Fruit fly (Drosophila melanogaster): ENCODE measurements around the gene Ino80.

The Ino80 gene

dm6 chr3R:19411371-19411770 is 8.4 kb upstream of the Ino80 start:
- TF ChIP-seq Jra (GFP tag; optimal IDR thresholded peaks at IDR 0.05) (no peak), rgr (GFP tag; optimal IDR thresholded peaks at IDR 0.05) (no peak), Vsx2 (GFP tag; optimal IDR thresholded peaks at IDR 0.05; ENCODE audit: partially characterized antibody) (no peak), lola (GFP tag; optimal IDR thresholded peaks at IDR 0.05) (no peak), CG9705 (GFP tag; optimal IDR thresholded peaks at IDR 0.05) (no peak), tai (GFP tag; optimal IDR thresholded peaks at IDR 0.05) (no peak), Dif (GFP tag; optimal IDR thresholded peaks at IDR 0.05; ENCODE audit: partially characterized antibody) (no peak), foxo (GFP tag; optimal IDR thresholded peaks at IDR 0.05) (no peak), psq (GFP tag; optimal IDR thresholded peaks at IDR 0.05) (no peak), Mio (GFP tag; optimal IDR thresholded peaks at IDR 0.05) (no peak), CrebA (GFP tag; optimal IDR thresholded peaks at IDR 0.05; ENCODE audit: borderline replicate concordance) (no peak), dsf (GFP tag; optimal IDR thresholded peaks at IDR 0.05; ENCODE audit: borderline replicate concordance) (no peak), sage (GFP tag; optimal IDR thresholded peaks at IDR 0.05) (no peak)

dm6 chr3R:19408573-19408972 is 5.6 kb upstream of the Ino80 start, which contains the start of gene CG11626:
Gene CG11626 (plus strand): TSS chr3R:19408873.
- TF ChIP-seq Dfd (GFP tag; optimal IDR thresholded peaks at IDR 0.05) (no peak), woc (GFP tag; optimal IDR thresholded peaks at IDR 0.05) (no peak), jim (GFP tag; optimal IDR thresholded peaks at IDR 0.05) (no peak), h (GFP tag; optimal IDR thresholded peaks at IDR 0.05) (no peak), Hr78 (GFP tag; optimal IDR thresholded peaks at IDR 0.05) (no peak), CG32264 (GFP tag; optimal IDR thresholded peaks at IDR 0.05) (no peak)

dm6 chr3R:19406852-19407251 is 3.9 kb upstream of the Ino80 start:
- no peak for TF ChIP-seq CrebA (GFP tag; optimal IDR thresholded peaks at IDR 0.05; ENCODE audit: borderline replicate concordance)
- TF ChIP-seq brk (GFP tag; optimal IDR thresholded peaks at IDR 0.05): no peak
- TF ChIP-seq GATAd (GFP tag; optimal IDR thresholded peaks at IDR 0.05): no peak
- no peak for TF ChIP-seq fru (GFP tag; optimal IDR thresholded peaks at IDR 0.05)
- TF ChIP-seq tai (GFP tag; optimal IDR thresholded peaks at IDR 0.05): no peak
- no peak for TF ChIP-seq Abd-B (GFP tag; optimal IDR thresholded peaks at IDR 0.05)
- no peak for TF ChIP-seq OdsH (GFP tag; optimal IDR thresholded peaks at IDR 0.05)
- TF ChIP-seq Vsx2 (GFP tag; optimal IDR thresholded peaks at IDR 0.05; ENCODE audit: partially characterized antibody): no peak
- no peak for TF ChIP-seq dmrt93B (GFP tag; optimal IDR thresholded peaks at IDR 0.05)
- TF ChIP-seq Hnf4 (GFP tag; optimal IDR thresholded peaks at IDR 0.05): no peak
- no peak for TF ChIP-seq HLH106 (tag; optimal IDR thresholded peaks at IDR 0.05)
- TF ChIP-seq h (GFP tag; optimal IDR thresholded peaks at IDR 0.05): no peak
- TF ChIP-seq rgr (GFP tag; optimal IDR thresholded peaks at IDR 0.05): no peak
- TF ChIP-seq br (GFP tag; optimal IDR thresholded peaks at IDR 0.05): no peak
- TF ChIP-seq dsf (GFP tag; optimal IDR thresholded peaks at IDR 0.05; ENCODE audit: borderline replicate concordance): no peak
- TF ChIP-seq CG32264 (GFP tag; optimal IDR thresholded peaks at IDR 0.05): no peak
- no peak for TF ChIP-seq lola (GFP tag; optimal IDR thresholded peaks at IDR 0.05)

dm6 chr3R:19404296-19404695 is 1.3 kb upstream of the Ino80 start:
- TF ChIP-seq N (GFP tag; optimal IDR thresholded peaks at IDR 0.05): no peak
- no peak for TF ChIP-seq CG32264 (GFP tag; optimal IDR thresholded peaks at IDR 0.05)
- TF ChIP-seq Hr83 (GFP tag; optimal IDR thresholded peaks at IDR 0.05; ENCODE audit: poor library complexity, severe bottlenecking): no peak
- no peak for TF ChIP-seq usp (GFP tag; optimal IDR thresholded peaks at IDR 0.05)
- no peak for TF ChIP-seq dmrt93B (GFP tag; optimal IDR thresholded peaks at IDR 0.05)
- no peak for TF ChIP-seq OdsH (GFP tag; optimal IDR thresholded peaks at IDR 0.05)
- TF ChIP-seq Abd-B (GFP tag; optimal IDR thresholded peaks at IDR 0.05): no peak
- no peak for TF ChIP-seq Vsx2 (GFP tag; optimal IDR thresholded peaks at IDR 0.05; ENCODE audit: partially characterized antibody)
- TF ChIP-seq fru (GFP tag; optimal IDR thresholded peaks at IDR 0.05): no peak
- TF ChIP-seq h (GFP tag; optimal IDR thresholded peaks at IDR 0.05): no peak
- TF ChIP-seq GATAd (GFP tag; optimal IDR thresholded peaks at IDR 0.05): no peak
- no peak for TF ChIP-seq CG9705 (GFP tag; optimal IDR thresholded peaks at IDR 0.05)
- TF ChIP-seq Dfd (GFP tag; optimal IDR thresholded peaks at IDR 0.05): no peak
- TF ChIP-seq sv (GFP tag; optimal IDR thresholded peaks at IDR 0.05): no peak
- TF ChIP-seq Rel (GFP tag; optimal IDR thresholded peaks at IDR 0.05): no peak
- TF ChIP-seq Rel (tag; optimal IDR thresholded peaks at IDR 0.05): no peak
- TF ChIP-seq ey (GFP tag; optimal IDR thresholded peaks at IDR 0.05): no peak
- no peak for TF ChIP-seq tai (GFP tag; optimal IDR thresholded peaks at IDR 0.05)
- TF ChIP-seq Myc (optimal IDR thresholded peaks at IDR 0.05): no peak
